Worm (Caenorhabditis elegans) whole organism, L3 larva: ENCODE data around the gene F42G2.5.

Experiments used
- ama-1 ChIP-seq: fragments of 150-350 bp; optimal IDR thresholded peaks from 2 replicates; lab custom pipeline; 2018
- hmg-11 ChIP-seq: sonication (generic microtip); optimal IDR thresholded peaks from 2 replicates; lab custom pipeline; 2016; ENCODE audit warnings: missing genetic modification characterization, missing compliant biosample characterization
- nhr-11 ChIP-seq: fragments of 150-350 bp; optimal IDR thresholded peaks from 2 replicates; lab custom pipeline; 2014; ENCODE audit warnings: missing biosample characterization, missing genetic modification characterization
- nhr-237 ChIP-seq: fragments of 150-350 bp; optimal IDR thresholded peaks from 2 replicates; lab custom pipeline; 2014; ENCODE audit warnings: missing biosample characterization, missing genetic modification characterization
- nhr-25 ChIP-seq: sonication (generic microtip); optimal IDR thresholded peaks from 2 replicates; lab custom pipeline; 2017; ENCODE audit warnings: missing biosample characterization, missing genetic modification characterization

DNA sequence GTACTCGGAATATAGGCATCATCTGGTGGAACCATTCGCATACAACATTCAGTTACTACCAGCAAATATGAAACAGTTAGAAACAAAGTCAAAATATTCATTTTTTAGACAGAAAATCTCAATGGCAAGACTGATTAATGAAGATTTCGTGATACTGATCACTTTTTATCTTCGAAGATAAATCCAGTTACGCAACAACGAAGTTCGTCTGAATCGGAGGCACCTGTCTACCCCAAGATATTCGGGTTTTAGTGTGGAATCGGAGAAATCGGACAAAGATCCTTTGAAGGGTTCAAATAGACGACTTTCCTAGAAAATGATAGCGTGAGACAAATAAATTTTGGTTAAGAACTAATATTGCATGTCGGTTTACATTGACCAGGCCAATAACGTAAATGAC, 21.9 kb downstream of the F42G2.5 start, which contains the start of gene F16G10.13:
- TF ChIP-seq hmg-11 (tag; lab: Kevin White, UChicago): no peak
- TF ChIP-seq nhr-237: no peak
- no peak for TF ChIP-seq nhr-25 (tag; lab: Kevin White, UChicago)
- no peak for TF ChIP-seq nhr-11 (tag; lab: Kevin White, UChicago)
- TF ChIP-seq ama-1: no peak
